Worm (Caenorhabditis elegans): Measurements from ENCODE around the gene sdz-23.

sdz-23 gene

DNA sequence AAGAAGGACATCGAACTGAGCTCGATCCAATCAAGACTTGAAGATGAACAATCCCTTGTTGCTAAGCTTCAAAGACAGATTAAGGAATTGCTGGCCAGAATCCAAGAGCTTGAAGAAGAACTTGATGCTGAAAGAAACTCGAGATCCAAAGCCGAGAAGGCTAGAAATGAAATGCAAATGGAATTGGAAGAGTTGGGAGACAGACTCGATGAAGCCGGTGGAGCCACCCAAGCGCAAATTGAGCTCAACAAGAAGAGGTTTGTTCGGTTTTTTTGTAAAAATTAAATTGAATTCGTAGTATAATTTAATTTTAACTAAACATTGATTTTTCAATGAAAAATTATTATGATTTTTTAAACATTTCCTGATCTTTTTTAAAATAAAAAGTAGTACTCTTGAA lies 15.1 kb downstream of the sdz-23 start:
- TF ChIP-seq sptf-1 (tag; optimal IDR thresholded peaks at IDR 0.05): no peak
- no peak for TF ChIP-seq nhr-28 (tag; optimal IDR thresholded peaks at IDR 0.05)
- TF ChIP-seq tbx-8 (GFP tag; optimal IDR thresholded peaks at IDR 0.05): no peak
- TF ChIP-seq mab-5 (tag; optimal IDR thresholded peaks at IDR 0.05): no peak
- TF ChIP-seq blmp-1 (tag; optimal IDR thresholded peaks at IDR 0.05): no peak
- no peak for TF ChIP-seq mls-2 (tag; optimal IDR thresholded peaks at IDR 0.05)

DNA sequence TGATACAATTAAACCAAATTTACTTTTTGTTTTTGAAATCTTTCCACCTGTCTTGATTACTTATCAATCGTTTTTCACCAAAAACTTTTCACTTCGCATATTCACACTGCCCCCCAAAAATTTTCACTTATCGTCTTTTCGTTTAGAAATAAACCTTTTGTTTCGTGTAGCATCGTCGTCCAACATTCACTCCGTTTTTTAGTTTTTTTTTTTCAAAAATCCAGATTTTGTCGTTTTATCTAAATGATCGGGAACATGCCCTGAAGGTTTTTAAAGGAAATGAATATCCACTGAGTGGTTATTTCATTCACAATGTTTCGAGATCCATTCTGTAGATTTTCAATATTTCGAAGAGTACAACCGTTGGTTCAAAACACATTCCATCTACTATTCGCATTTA lies 18.6 kb downstream of the sdz-23 start, which contains the start of gene D1014.7:
D1014.7 (plus strand) TSS at position 301 of the 400 bp plus-strand sequence.
- TF ChIP-seq blmp-1 (tag; optimal IDR thresholded peaks at IDR 0.05) (no peak), ceh-43 (GFP tag; optimal IDR thresholded peaks at IDR 0.05) (no peak), ceh-83 (GFP tag; optimal IDR thresholded peaks at IDR 0.05) (no peak), unc-120 (tag; optimal IDR thresholded peaks at IDR 0.05; ENCODE audit: poor library complexity, severe bottlenecking) (no peak), pha-4 (tag; optimal IDR thresholded peaks at IDR 0.05) (no peak)

DNA sequence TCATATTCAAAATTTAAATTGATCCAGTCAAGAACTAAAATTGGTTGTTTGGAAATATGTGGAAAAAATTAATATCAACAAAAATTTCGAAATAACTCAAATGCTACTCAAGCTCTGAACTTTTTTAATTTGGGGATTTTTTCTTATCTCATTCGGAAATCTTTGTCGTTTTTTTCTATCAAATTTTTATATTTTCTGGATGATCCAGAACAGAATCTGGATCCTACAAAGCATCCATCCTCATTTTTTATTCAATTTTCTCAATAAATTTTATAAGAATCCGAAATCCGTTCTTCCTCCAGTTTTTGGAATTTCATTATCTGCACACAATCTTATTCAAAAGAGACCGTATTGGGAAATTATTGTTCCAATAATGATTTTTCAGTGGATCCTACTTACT lies 21.5 kb downstream of the sdz-23 start, which contains the start of gene D1014.6:
D1014.6 (plus strand) TSS at position 301 of the 400 bp plus-strand sequence.
- no peak for TF ChIP-seq blmp-1 (tag; optimal IDR thresholded peaks at IDR 0.05)
- no peak for TF ChIP-seq ceh-43 (GFP tag; optimal IDR thresholded peaks at IDR 0.05)
- no peak for TF ChIP-seq nhr-237 (tag; optimal IDR thresholded peaks at IDR 0.05)
- no peak for TF ChIP-seq snpc-4 (tag; optimal IDR thresholded peaks at IDR 0.05)
- no peak for TF ChIP-seq ceh-39 (tag; optimal IDR thresholded peaks at IDR 0.05)
- TF ChIP-seq ham-2 (GFP tag; optimal IDR thresholded peaks at IDR 0.05): no peak
- no peak for TF ChIP-seq nhr-12 (tag; optimal IDR thresholded peaks at IDR 0.05)
- no peak for TF ChIP-seq mep-1 (tag; optimal IDR thresholded peaks at IDR 0.05)
- TF ChIP-seq sptf-1 (tag; optimal IDR thresholded peaks at IDR 0.05): no peak

DNA sequence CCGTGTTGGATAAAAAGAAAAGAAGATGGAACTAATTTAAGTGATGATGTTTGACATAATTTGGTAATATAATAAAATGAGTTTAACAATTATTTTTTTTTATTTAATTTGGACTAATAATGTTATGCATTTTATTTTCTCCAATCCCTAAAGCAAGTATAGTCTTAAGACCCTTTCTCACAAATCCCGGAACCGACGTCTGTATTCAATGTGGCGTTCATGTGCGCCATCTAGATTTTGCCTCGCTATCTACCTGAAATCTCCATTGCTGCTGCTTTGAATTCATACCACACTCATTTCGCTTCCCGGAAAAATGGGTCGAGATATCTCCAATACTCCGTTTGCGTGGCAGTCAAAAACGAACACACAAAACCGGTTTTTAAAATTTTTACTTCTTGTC lies 24.0 kb downstream of the sdz-23 start, which contains the start of gene D1014.5:
D1014.5 (plus strand) TSS at position 301 of the 400 bp plus-strand sequence.
- TF ChIP-seq mep-1 (tag; optimal IDR thresholded peaks at IDR 0.05) (no peak), ham-2 (GFP tag; optimal IDR thresholded peaks at IDR 0.05) (no peak), ztf-11 (tag; optimal IDR thresholded peaks at IDR 0.05) (no peak), ceh-83 (GFP tag; optimal IDR thresholded peaks at IDR 0.05) (no peak), flh-1 (GFP tag; optimal IDR thresholded peaks at IDR 0.05) (no peak), M03D4.4 (tag; optimal IDR thresholded peaks at IDR 0.05) (no peak)

DNA sequence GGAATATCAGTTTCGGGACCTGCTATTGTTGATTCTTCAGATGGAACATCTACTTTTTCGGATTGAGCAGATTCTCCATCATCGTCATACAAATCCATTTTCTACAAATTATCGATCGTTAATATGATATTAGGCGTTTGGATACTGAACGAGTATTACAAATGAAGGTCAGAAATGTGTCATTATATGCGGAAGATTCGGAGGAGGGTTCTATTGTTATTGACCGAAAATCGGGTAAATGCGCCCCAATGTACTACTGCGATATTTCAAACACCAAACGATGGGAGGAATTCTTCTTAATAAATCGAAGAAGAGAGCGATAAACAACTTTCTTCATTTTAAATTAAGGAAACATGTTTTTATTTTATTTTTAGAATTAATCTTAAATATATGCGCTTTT lies 29.8 kb downstream of the sdz-23 start, which contains the start of gene spr-1:
spr-1 (minus strand) TSS at position 101 of the 400 bp plus-strand sequence.
- TF ChIP-seq ceh-39 (tag; optimal IDR thresholded peaks at IDR 0.05) (no peak), nhr-76 (tag; optimal IDR thresholded peaks at IDR 0.05) (no peak), sem-2 (GFP tag; optimal IDR thresholded peaks at IDR 0.05) (no peak), nhr-12 (tag; optimal IDR thresholded peaks at IDR 0.05) (no peak), zip-8 (tag; optimal IDR thresholded peaks at IDR 0.05) (no peak), tbx-8 (GFP tag; optimal IDR thresholded peaks at IDR 0.05) (no peak), M03D4.4 (tag; optimal IDR thresholded peaks at IDR 0.05) (no peak), flh-1 (GFP tag; optimal IDR thresholded peaks at IDR 0.05) (no peak), ces-1 (GFP tag; optimal IDR thresholded peaks at IDR 0.05) (no peak), nhr-237 (tag; optimal IDR thresholded peaks at IDR 0.05) (no peak), nhr-28 (tag; optimal IDR thresholded peaks at IDR 0.05) (no peak), bed-3 (GFP tag; optimal IDR thresholded peaks at IDR 0.05) (no peak), blmp-1 (tag; optimal IDR thresholded peaks at IDR 0.05) (no peak), lin-13 (tag; optimal IDR thresholded peaks at IDR 0.05) (no peak)

DNA sequence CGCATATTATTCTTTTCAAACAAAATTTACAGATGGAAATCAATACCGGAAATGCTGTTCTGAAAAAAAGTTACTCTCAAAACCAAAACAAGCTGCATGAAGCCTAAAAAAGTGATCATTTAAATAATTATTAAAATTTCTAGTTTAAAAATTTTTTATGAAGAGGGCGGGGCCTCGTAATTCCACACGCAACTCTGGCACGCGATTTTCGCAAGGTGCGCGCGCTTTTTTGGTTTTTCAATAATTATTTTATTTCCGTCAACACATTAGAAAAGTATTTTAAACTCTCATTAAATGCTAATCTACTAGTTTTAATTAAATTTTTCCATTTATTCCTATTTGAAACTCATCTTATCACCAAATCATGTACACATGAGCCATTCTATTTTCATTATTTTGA lies 30.3 kb downstream of the sdz-23 start:
- peak; percentile 47 for TF ChIP-seq ceh-43 (GFP tag; optimal IDR thresholded peaks at IDR 0.05)
- no peak for TF ChIP-seq nhr-237 (tag; optimal IDR thresholded peaks at IDR 0.05)

DNA sequence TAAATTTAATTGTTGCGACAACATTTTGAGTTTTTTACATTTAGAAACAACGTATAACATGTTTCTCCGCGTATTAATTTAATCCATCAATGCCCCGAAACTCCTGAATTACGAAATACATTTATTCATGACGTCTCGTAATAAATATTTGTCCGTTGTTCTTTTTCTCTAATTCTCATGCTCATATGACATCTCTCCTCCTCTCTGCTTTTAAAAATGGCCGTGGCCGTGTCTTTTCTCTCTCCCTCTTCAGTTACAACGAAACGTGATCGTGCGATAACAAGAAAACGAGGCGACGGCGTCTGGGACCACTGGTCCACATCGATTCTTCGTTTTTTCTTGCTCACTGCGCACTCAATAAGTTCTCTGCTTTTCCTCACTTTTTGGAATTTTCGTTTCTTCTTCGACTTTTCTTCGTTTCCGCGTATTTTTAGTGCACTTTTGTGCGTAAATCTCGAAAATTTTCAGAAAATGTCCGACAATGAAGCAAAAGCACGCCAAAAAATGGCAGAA lies 30.8 kb downstream of the sdz-23 start, which contains the start of gene snap-1:
snap-1 (plus strand) TSS at position 463 of the 513 bp plus-strand sequence.
- TF ChIP-seq mep-1 (tag; optimal IDR thresholded peaks at IDR 0.05) (peak; percentile 58), pha-4 (tag; optimal IDR thresholded peaks at IDR 0.05) (peak; percentile 21), ces-1 (GFP tag; optimal IDR thresholded peaks at IDR 0.05) (peak; percentile 52), sptf-1 (tag; optimal IDR thresholded peaks at IDR 0.05) (no peak)

Measured in whole organism, mixed stage, embryonic.